Fruit fly (Drosophila melanogaster) whole organism, embryonic: ENCODE results near the gene gammaTub37C.

Experiments used
- ATbp ChIP-seq: fragments of 200-800 bp; sonication (Bioruptor generic); optimal IDR thresholded peaks from 2 replicates; lab custom pipeline; 2017; ENCODE audit warnings: missing biosample characterization, mild to moderate bottlenecking, missing genetic modification characterization, missing genetic modification reagents
- B-H1 ChIP-seq: fragments of 200-800 bp; sonication (Bioruptor generic); IDR thresholded peaks from 3 replicates; pipeline ENCODE4 v1.3.6; 2022; ENCODE audit warnings: missing biosample characterization, missing genetic modification characterization
- Bteb2 ChIP-seq: fragments of 200-800 bp; sonication (Bioruptor generic); optimal IDR thresholded peaks from 2 replicates; lab custom pipeline; 2016; ENCODE audit warnings: missing biosample characterization, missing genetic modification characterization
- CG10462 ChIP-seq: fragments of 200-800 bp; sonication (Bioruptor generic); optimal IDR thresholded peaks from 2 replicates; lab custom pipeline; 2016; ENCODE audit warnings: missing biosample characterization, missing genetic modification characterization
- CG10959 ChIP-seq: fragments of 200-800 bp; sonication (Bioruptor generic); IDR thresholded peaks from 2 replicates; pipeline ENCODE4 v1.3.6; 2022; ENCODE audit warnings: missing biosample characterization, missing genetic modification characterization
- CG11398 ChIP-seq: fragments of 200-800 bp; sonication (Bioruptor generic); optimal IDR thresholded peaks from 2 replicates; lab custom pipeline; 2016; ENCODE audit warnings: missing biosample characterization, missing genetic modification characterization
- CG12155 ChIP-seq: fragments of 200-800 bp; sonication (Bioruptor generic); optimal IDR thresholded peaks from 3 replicates; lab custom pipeline; 2016; ENCODE audit warnings: missing biosample characterization, missing genetic modification characterization
- CG13894 ChIP-seq: fragments of 200-800 bp; sonication (Bioruptor generic); optimal IDR thresholded peaks from 3 replicates; lab custom pipeline; 2018; ENCODE audit warnings: missing biosample characterization, mild to moderate bottlenecking, missing genetic modification characterization, moderate library complexity
- CG14050 ChIP-seq: fragments of 200-800 bp; sonication (Bioruptor generic); IDR thresholded peaks from 3 replicates; pipeline ENCODE4 v1.3.6; 2022; ENCODE audit warnings: missing biosample characterization, missing genetic modification characterization
- CG15073 ChIP-seq: fragments of 200-800 bp; sonication (Bioruptor generic); optimal IDR thresholded peaks from 2 replicates; lab custom pipeline; 2016; ENCODE audit warnings: missing biosample characterization, missing genetic modification characterization
- CG16779 ChIP-seq: fragments of 200-800 bp; sonication (Bioruptor generic); IDR thresholded peaks from 2 replicates; pipeline ENCODE4 v1.3.6; 2022; ENCODE audit warnings: missing biosample characterization, missing genetic modification characterization
- CG1832 ChIP-seq: fragments of 200-800 bp; sonication (Bioruptor generic); optimal IDR thresholded peaks from 2 replicates; lab custom pipeline; 2017; ENCODE audit warnings: missing biosample characterization, mild to moderate bottlenecking, missing genetic modification characterization, inconsistent platforms
- CG32532 ChIP-seq: fragments of 200-800 bp; sonication (Bioruptor generic); IDR thresholded peaks from 2 replicates; pipeline ENCODE4 v1.3.6; 2022; ENCODE audit warnings: missing biosample characterization, missing genetic modification characterization
- CG3281 ChIP-seq: fragments of 200-800 bp; sonication (Bioruptor generic); optimal IDR thresholded peaks from 3 replicates; lab custom pipeline; 2017; ENCODE audit warnings: missing biosample characterization, mild to moderate bottlenecking, missing genetic modification characterization
- CG4854 ChIP-seq: fragments of 200-800 bp; sonication (Bioruptor generic); optimal IDR thresholded peaks from 2 replicates; lab custom pipeline; 2016; ENCODE audit warnings: missing biosample characterization, missing genetic modification characterization, inconsistent platforms
- CG6272 ChIP-seq: fragments of 200-800 bp; sonication (Bioruptor generic); IDR thresholded peaks from 2 replicates; pipeline ENCODE4 v1.3.6; 2022; ENCODE audit warnings: missing biosample characterization, missing genetic modification characterization
- CG6791 ChIP-seq: fragments of 200-800 bp; sonication (Bioruptor generic); IDR thresholded peaks from 3 replicates; pipeline ENCODE4 v1.3.6; 2022; ENCODE audit warnings: missing biosample characterization, missing genetic modification characterization; ENCODE audit not compliant: partially characterized antibody
- CG7839 ChIP-seq: fragments of 200-800 bp; sonication (Bioruptor generic); optimal IDR thresholded peaks from 3 replicates; lab custom pipeline; 2018; ENCODE audit warnings: missing biosample characterization, mild to moderate bottlenecking, missing genetic modification characterization, moderate library complexity
- CG8281 ChIP-seq: fragments of 200-800 bp; sonication (Bioruptor generic); optimal IDR thresholded peaks from 2 replicates; lab custom pipeline; 2018; ENCODE audit warnings: missing biosample characterization, mild to moderate bottlenecking, missing genetic modification characterization, moderate library complexity
- CG9932 ChIP-seq: fragments of 200-800 bp; sonication (Bioruptor generic); IDR thresholded peaks from 2 replicates; pipeline ENCODE4 v1.3.6; 2022; ENCODE audit warnings: missing biosample characterization, missing genetic modification characterization
- CHES-1-like ChIP-seq: fragments of 200-800 bp; sonication (Bioruptor generic); optimal IDR thresholded peaks from 2 replicates; lab custom pipeline; 2016; ENCODE audit warnings: missing biosample characterization, missing genetic modification characterization
- CkIIα-i1 ChIP-seq: fragments of 200-800 bp; sonication (Bioruptor generic); IDR thresholded peaks from 2 replicates; pipeline ENCODE4 v1.3.6; 2022; ENCODE audit warnings: missing biosample characterization, missing genetic modification characterization
- Dll ChIP-seq: fragments of 200-800 bp; sonication (Bioruptor generic); IDR thresholded peaks from 4 replicates; pipeline ENCODE4 v1.3.6; 2022; ENCODE audit warnings: missing biosample characterization, missing genetic modification characterization; ENCODE audit not compliant: partially characterized antibody
- Doc2 ChIP-seq: fragments of 200-800 bp; sonication (Bioruptor generic); IDR thresholded peaks from 2 replicates; pipeline ENCODE4 v1.3.6; 2022; ENCODE audit warnings: missing biosample characterization, missing genetic modification characterization
- ERR ChIP-seq: fragments of 200-800 bp; sonication (Bioruptor generic); optimal IDR thresholded peaks from 2 replicates; lab custom pipeline; 2016; ENCODE audit warnings: missing biosample characterization, missing genetic modification characterization
- Fer3 ChIP-seq: fragments of 200-800 bp; sonication (Bioruptor generic); optimal IDR thresholded peaks from 2 replicates; lab custom pipeline; 2018; ENCODE audit warnings: missing biosample characterization, mild to moderate bottlenecking, missing genetic modification characterization, moderate library complexity
- HLH54F ChIP-seq: fragments of 200-800 bp; sonication (Bioruptor generic); optimal IDR thresholded peaks from 3 replicates; lab custom pipeline; 2016; ENCODE audit warnings: missing biosample characterization, missing genetic modification characterization
- HmgD ChIP-seq: fragments of 200-800 bp; sonication (Bioruptor generic); optimal IDR thresholded peaks from 3 replicates; lab custom pipeline; 2016; ENCODE audit warnings: missing biosample characterization, missing genetic modification characterization
- HmgZ ChIP-seq: fragments of 200-800 bp; sonication (Bioruptor generic); optimal IDR thresholded peaks from 2 replicates; lab custom pipeline; 2018; ENCODE audit warnings: missing biosample characterization, mild to moderate bottlenecking, missing genetic modification characterization
- Hr3 ChIP-seq: fragments of 200-800 bp; sonication (Bioruptor generic); optimal IDR thresholded peaks from 3 replicates; lab custom pipeline; 2016; ENCODE audit warnings: missing biosample characterization, missing genetic modification characterization
- Mad ChIP-seq: fragments of 200-800 bp; sonication (Bioruptor generic); optimal IDR thresholded peaks from 2 replicates; lab custom pipeline; 2016; ENCODE audit warnings: missing biosample characterization, missing genetic modification characterization
- Poxn ChIP-seq: fragments of 200-800 bp; sonication (Bioruptor generic); IDR thresholded peaks from 2 replicates; pipeline ENCODE4 v1.3.6; 2022; ENCODE audit warnings: missing biosample characterization, missing genetic modification characterization
- Side ChIP-seq: fragments of 200-800 bp; sonication (Bioruptor generic); optimal IDR thresholded peaks from 2 replicates; lab custom pipeline; 2016; ENCODE audit warnings: missing biosample characterization, missing genetic modification characterization
- abd-A ChIP-seq: fragments of 200-800 bp; sonication (Bioruptor generic); optimal IDR thresholded peaks from 3 replicates; lab custom pipeline; 2019; ENCODE audit warnings: missing biosample characterization, mild to moderate bottlenecking, missing genetic modification characterization, moderate library complexity
- aop ChIP-seq: fragments of 200-800 bp; sonication (Bioruptor generic); IDR thresholded peaks from 2 replicates; pipeline ENCODE4 v1.3.6; 2022; ENCODE audit warnings: missing biosample characterization, missing genetic modification characterization
- cato ChIP-seq: fragments of 200-800 bp; sonication (Bioruptor generic); optimal IDR thresholded peaks from 2 replicates; lab custom pipeline; 2016; ENCODE audit warnings: missing biosample characterization, missing genetic modification characterization, borderline replicate concordance
- chinmo ChIP-seq: fragments of 200-800 bp; sonication (Bioruptor generic); IDR thresholded peaks from 4 replicates; pipeline ENCODE4 v1.3.6; 2022; ENCODE audit warnings: missing biosample characterization, missing genetic modification characterization; ENCODE audit not compliant: partially characterized antibody
- danr ChIP-seq: fragments of 200-800 bp; sonication (Bioruptor generic); IDR thresholded peaks from 2 replicates; pipeline ENCODE4 v1.3.6; 2022; ENCODE audit warnings: missing biosample characterization, missing genetic modification characterization
- dysf ChIP-seq: fragments of 200-800 bp; sonication (Bioruptor generic); IDR thresholded peaks from 3 replicates; pipeline ENCODE4 v1.3.6; 2022; ENCODE audit warnings: missing biosample characterization, missing genetic modification characterization
- esg ChIP-seq: fragments of 200-800 bp; sonication (Bioruptor generic); conservative IDR thresholded peaks from 2 replicates; pipeline ENCODE4 v1.3.6; 2022; ENCODE audit warnings: missing biosample characterization, missing genetic modification characterization
- exex ChIP-seq: fragments of 200-800 bp; sonication (Bioruptor generic); optimal IDR thresholded peaks from 4 replicates; lab custom pipeline; 2018; ENCODE audit warnings: missing biosample characterization, mild to moderate bottlenecking, missing genetic modification characterization, moderate library complexity
- her ChIP-seq: fragments of 200-800 bp; sonication (Bioruptor generic); optimal IDR thresholded peaks from 2 replicates; lab custom pipeline; 2016; ENCODE audit warnings: missing biosample characterization, missing genetic modification characterization
- mam ChIP-seq: fragments of 200-800 bp; sonication (Bioruptor generic); optimal IDR thresholded peaks from 3 replicates; lab custom pipeline; 2016; ENCODE audit warnings: missing biosample characterization, missing genetic modification characterization
- pita ChIP-seq: fragments of 200-800 bp; sonication (Bioruptor generic); optimal IDR thresholded peaks from 2 replicates; lab custom pipeline; 2017; ENCODE audit warnings: missing biosample characterization, mild to moderate bottlenecking, missing genetic modification characterization
- pum ChIP-seq: fragments of 200-800 bp; sonication (Bioruptor generic); optimal IDR thresholded peaks from 2 replicates; lab custom pipeline; 2016; ENCODE audit warnings: missing biosample characterization, missing genetic modification characterization
- row ChIP-seq: fragments of 200-800 bp; sonication (Bioruptor generic); IDR thresholded peaks from 3 replicates; pipeline ENCODE4 v1.3.6; 2022; ENCODE audit warnings: missing biosample characterization, missing genetic modification characterization
- sna ChIP-seq: fragments of 200-800 bp; sonication (Bioruptor generic); IDR thresholded peaks from 2 replicates; pipeline ENCODE4 v1.3.6; 2022; ENCODE audit warnings: missing biosample characterization, missing genetic modification characterization; ENCODE audit not compliant: partially characterized antibody
- sob ChIP-seq: fragments of 200-800 bp; sonication (Bioruptor generic); IDR thresholded peaks from 2 replicates; pipeline ENCODE4 v1.3.6; 2022; ENCODE audit warnings: missing biosample characterization, missing genetic modification characterization
- sug ChIP-seq: fragments of 200-800 bp; optimal IDR thresholded peaks from 2 replicates; lab custom pipeline; 2019; ENCODE audit warnings: missing biosample characterization, mild to moderate bottlenecking, missing genetic modification characterization, moderate library complexity
- tin ChIP-seq: fragments of 200-800 bp; sonication (Bioruptor generic); optimal IDR thresholded peaks from 3 replicates; lab custom pipeline; 2016; ENCODE audit warnings: missing biosample characterization, missing genetic modification characterization

The gammaTub37C gene

DNA sequence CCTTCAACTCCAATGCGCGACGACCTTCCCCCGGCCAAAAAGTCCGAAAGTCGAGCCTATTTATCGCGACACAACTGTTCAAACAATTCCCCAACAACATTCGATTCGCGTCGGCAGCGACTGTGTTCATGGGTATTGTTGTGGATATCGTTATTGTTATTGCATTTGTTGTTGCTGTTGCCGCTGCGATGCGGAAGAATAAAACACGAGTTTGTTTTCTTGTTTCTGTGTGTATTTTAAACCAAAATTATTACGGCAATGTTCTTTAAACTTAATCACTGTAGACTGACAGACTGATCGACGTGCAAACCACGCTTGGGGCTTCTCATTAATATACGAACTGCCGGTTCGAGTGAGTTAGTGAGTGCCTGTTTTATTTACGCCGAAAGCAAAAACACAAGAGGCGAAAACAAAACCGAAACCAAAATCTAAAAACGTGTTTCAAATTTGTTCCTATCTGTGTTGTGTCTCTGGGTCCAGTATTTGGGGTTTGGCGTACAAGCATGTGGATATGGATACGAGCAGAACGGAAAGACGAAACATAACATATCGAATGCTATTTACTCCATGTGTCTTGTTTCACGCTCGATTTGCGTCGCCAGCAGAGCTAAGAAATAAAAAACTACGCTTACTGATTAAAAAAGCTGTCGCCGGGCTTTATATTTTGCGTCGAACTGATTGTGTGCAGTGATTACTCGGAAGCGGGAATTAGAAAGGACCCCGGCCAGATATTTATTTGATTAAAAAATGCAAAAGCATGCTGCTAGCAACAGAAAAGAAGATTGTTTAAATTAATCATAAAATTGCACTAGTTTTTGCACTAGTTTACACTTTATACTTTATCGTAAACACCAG lies 25.7 kb downstream of the gammaTub37C start (continued):
- TF ChIP-seq CG16779 (no peak), CG10462 (GFP tag; lab: Kevin White, UChicago) (no peak), CG15073 (GFP tag; lab: Kevin White, UChicago) (peak; percentile 94), CG14050 (GFP tag; lab: Robert Waterston, UW) (no peak), Bteb2 (no peak), Hr3 (GFP tag; lab: Kevin White, UChicago) (no peak), ERR (no peak), CG12155 (GFP tag; lab: Kevin White, UChicago) (no peak), danr (GFP tag; lab: Robert Waterston, UW) (no peak), Doc2 (GFP tag; lab: Robert Waterston, UW) (no peak), Dll (GFP tag; lab: Robert Waterston, UW) (no peak), CG6791 (GFP tag; lab: Robert Waterston, UW) (no peak), CG1832 (GFP tag; lab: Kevin White, UChicago) (no peak), pita (GFP tag; lab: Kevin White, UChicago) (no peak), CG6272 (GFP tag; lab: Robert Waterston, UW) (no peak), row (no peak), CG32532 (GFP tag; lab: Robert Waterston, UW) (no peak), CG8281 (no peak), chinmo (GFP tag; lab: Robert Waterston, UW) (peak; percentile 82; the same call in 3 of the 4 replicates), dysf (0 out of 3 replicates have a peak, but pooled peaks have one; percentile 1), HmgZ (tag; lab: Kevin White, UChicago) (no peak), tin (GFP tag; lab: Kevin White, UChicago) (no peak), CG7839 (no peak), HmgD (GFP tag; lab: Kevin White, UChicago) (no peak), CG9932 (GFP tag; lab: Robert Waterston, UW) (0 out of 2 replicates have a peak, but pooled peaks have one; percentile 37), CG3281 (GFP tag; lab: Kevin White, UChicago) (no peak), sug (tag; lab: Kevin White, UChicago) (no peak), Side (no peak), sna (GFP tag; lab: Robert Waterston, UW) (no peak), Mad (GFP tag; lab: Kevin White, UChicago) (no peak), Poxn (GFP tag; lab: Robert Waterston, UW) (no peak), CG4854 (GFP tag; lab: Kevin White, UChicago) (no peak), HLH54F (GFP tag; lab: Kevin White, UChicago) (no peak), mam (GFP tag; lab: Kevin White, UChicago) (no peak), abd-A (tag; lab: Kevin White, UChicago) (peak; percentile 54), ATbp (GFP tag; lab: Kevin White, UChicago) (no peak), Fer3 (tag; lab: Kevin White, UChicago) (no peak), pum (GFP tag; lab: Kevin White, UChicago) (no peak), sob (GFP tag; lab: Robert Waterston, UW) (0 out of 2 replicates have a peak, but pooled peaks have one; percentile 2), cato (no peak), CG11398 (GFP tag; lab: Kevin White, UChicago) (no peak), CkIIα-i1 (GFP tag; lab: Robert Waterston, UW) (no peak), esg (GFP tag; lab: Robert Waterston, UW) (no peak), B-H1 (no peak), CG10959 (GFP tag; lab: Robert Waterston, UW) (no peak), CHES-1-like (no peak), aop (GFP tag; lab: Robert Waterston, UW) (no peak), her (no peak), exex (no peak), CG13894 (tag; lab: Kevin White, UChicago) (peak; percentile 2)
